Worm (Caenorhabditis elegans): ENCODE results near the gene srz-15.

DNA sequence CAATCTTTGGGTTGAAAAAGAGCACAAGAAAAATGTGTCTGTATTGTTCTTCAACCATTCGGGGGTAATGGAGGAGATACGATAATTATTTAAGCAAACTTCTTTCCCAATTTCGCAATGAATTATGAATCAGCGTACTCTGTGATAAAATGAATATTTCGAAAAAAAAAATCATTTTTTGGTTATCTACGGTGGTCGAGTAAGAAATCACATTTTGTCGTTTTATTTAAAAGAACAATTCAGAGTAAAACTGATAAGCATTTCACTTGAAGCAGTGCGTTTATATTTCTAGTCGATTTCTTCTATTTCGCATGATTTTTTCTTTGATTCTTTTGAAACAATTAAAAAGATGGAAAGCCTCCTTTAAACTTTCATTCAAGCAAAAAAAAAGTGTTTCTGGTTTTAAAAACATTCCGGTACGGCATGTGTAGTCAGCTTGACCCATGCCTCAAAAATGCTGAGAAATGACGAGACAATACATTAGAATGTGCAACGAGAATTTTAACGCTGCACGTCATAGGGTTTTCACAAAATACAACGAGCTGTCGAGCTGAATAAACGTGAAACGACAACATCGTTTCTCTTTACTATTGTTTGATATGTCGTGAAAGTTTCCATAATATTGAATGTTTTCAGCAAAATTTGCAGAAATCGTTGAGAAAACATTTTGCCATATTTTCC lies 13.0 kb upstream of the srz-15 start, which contains the start of gene K08D8.2:
- TF ChIP-seq nhr-47 (tag; optimal IDR thresholded peaks at IDR 0.05) (no peak), lir-3 (tag; optimal IDR thresholded peaks at IDR 0.05; ENCODE audit: poor library complexity) (no peak), snu-23 (GFP tag; optimal IDR thresholded peaks at IDR 0.05) (no peak)

Data from whole organism, L1 larva.